Worm (Caenorhabditis elegans) whole organism, mixed stage, embryonic: ENCODE results near the gene gst-41.

Experiments used
- M03D4.4 ChIP-seq: sonication (generic microtip); optimal IDR thresholded peaks from 2 replicates; lab custom pipeline; 2017; ENCODE audit warnings: mild to moderate bottlenecking, missing genetic modification characterization, missing compliant biosample characterization
- bed-3 ChIP-seq: fragments of 200-800 bp; sonication (Bioruptor generic); optimal IDR thresholded peaks from 3 replicates; lab custom pipeline; 2018; ENCODE audit warnings: mild to moderate bottlenecking, missing genetic modification characterization, moderate library complexity, missing compliant biosample characterization
- blmp-1 ChIP-seq: fragments of 150-350 bp; optimal IDR thresholded peaks from 2 replicates; lab custom pipeline; 2014; ENCODE audit warnings: missing biosample characterization, missing genetic modification characterization
- ceh-39 ChIP-seq: fragments of 150-350 bp; optimal IDR thresholded peaks from 2 replicates; lab custom pipeline; 2014; ENCODE audit warnings: missing biosample characterization, missing genetic modification characterization
- ceh-43 ChIP-seq: fragments of 200-800 bp; sonication (Bioruptor generic); optimal IDR thresholded peaks from 2 replicates; lab custom pipeline; 2018; ENCODE audit warnings: mild to moderate bottlenecking, missing genetic modification characterization, moderate library complexity, missing compliant biosample characterization
- ces-1 ChIP-seq: fragments of 150-350 bp; optimal IDR thresholded peaks from 2 replicates; lab custom pipeline; 2014; ENCODE audit warnings: missing biosample characterization, missing genetic modification reagents, missing genetic modification characterization
- cnd-1 ChIP-seq: fragments of 200-800 bp; sonication (Bioruptor generic); optimal IDR thresholded peaks from 2 replicates; lab custom pipeline; 2018; ENCODE audit warnings: mild to moderate bottlenecking, missing genetic modification characterization, missing compliant biosample characterization
- elt-3 ChIP-seq: fragments of 150-350 bp; optimal IDR thresholded peaks from 2 replicates; lab custom pipeline; 2014; ENCODE audit warnings: missing biosample characterization, missing genetic modification characterization
- flh-1 ChIP-seq: fragments of 200-800 bp; sonication (Bioruptor generic); optimal IDR thresholded peaks from 2 replicates; lab custom pipeline; 2018; ENCODE audit warnings: mild to moderate bottlenecking, missing genetic modification characterization, moderate library complexity, missing compliant biosample characterization
- ham-2 ChIP-seq: fragments of 200-800 bp; sonication (Bioruptor generic); optimal IDR thresholded peaks from 2 replicates; lab custom pipeline; 2018; ENCODE audit warnings: mild to moderate bottlenecking, missing genetic modification characterization, missing compliant biosample characterization
- hlh-1 ChIP-seq: fragments of 150-350 bp; optimal IDR thresholded peaks from 2 replicates; lab custom pipeline; 2014; ENCODE audit warnings: missing biosample characterization, missing genetic modification reagents, missing genetic modification characterization
- lsy-2 ChIP-seq: fragments of 150-350 bp; optimal IDR thresholded peaks from 2 replicates; lab custom pipeline; 2014; ENCODE audit warnings: missing biosample characterization, missing genetic modification characterization
- mab-5 ChIP-seq: fragments of 150-350 bp; optimal IDR thresholded peaks from 2 replicates; lab custom pipeline; 2014; ENCODE audit warnings: missing biosample characterization, missing genetic modification characterization
- mls-2 ChIP-seq: sonication (generic microtip); optimal IDR thresholded peaks from 2 replicates; lab custom pipeline; 2016; ENCODE audit warnings: mild to moderate bottlenecking, missing genetic modification characterization, moderate library complexity, missing compliant biosample characterization
- nhr-12 ChIP-seq: fragments of 150-350 bp; optimal IDR thresholded peaks from 2 replicates; lab custom pipeline; 2014; ENCODE audit warnings: missing biosample characterization, missing genetic modification characterization
- nhr-237 ChIP-seq: fragments of 150-350 bp; optimal IDR thresholded peaks from 2 replicates; lab custom pipeline; 2014; ENCODE audit warnings: missing biosample characterization, missing genetic modification characterization
- nhr-76 ChIP-seq: sonication (generic microtip); optimal IDR thresholded peaks from 2 replicates; lab custom pipeline; 2017; ENCODE audit warnings: missing biosample characterization, missing genetic modification characterization
- pha-4 ChIP-seq: fragments of 150-350 bp; optimal IDR thresholded peaks from 2 replicates; lab custom pipeline; 2018; ENCODE audit warnings: missing biosample characterization, missing genetic modification reagents, missing genetic modification characterization
- sem-2 ChIP-seq: fragments of 200-800 bp; sonication (Bioruptor generic); optimal IDR thresholded peaks from 2 replicates; lab custom pipeline; 2018; ENCODE audit warnings: mild to moderate bottlenecking, missing genetic modification characterization, missing compliant biosample characterization
- snpc-4 ChIP-seq: fragments of 150-350 bp; optimal IDR thresholded peaks from 2 replicates; lab custom pipeline; 2014; ENCODE audit warnings: missing biosample characterization, missing genetic modification characterization
- sptf-1 ChIP-seq: sonication (generic microtip); optimal IDR thresholded peaks from 2 replicates; lab custom pipeline; 2017; ENCODE audit warnings: mild to moderate bottlenecking, missing genetic modification characterization, moderate library complexity, missing compliant biosample characterization
- unc-120 ChIP-seq: sonication (generic microtip); optimal IDR thresholded peaks from 2 replicates; lab custom pipeline; 2017; ENCODE audit warnings: missing genetic modification characterization, missing compliant biosample characterization; ENCODE audit not compliant: poor library complexity, severe bottlenecking
- unc-39 ChIP-seq: fragments of 150-350 bp; optimal IDR thresholded peaks from 2 replicates; lab custom pipeline; 2014; ENCODE audit warnings: missing biosample characterization, missing genetic modification characterization
- unc-62 ChIP-seq: fragments of 150-350 bp; optimal IDR thresholded peaks from 2 replicates; lab custom pipeline; 2014; ENCODE audit warnings: missing biosample characterization, missing genetic modification reagents, missing genetic modification characterization
- zip-8 ChIP-seq: fragments of 150-350 bp; optimal IDR thresholded peaks from 2 replicates; lab custom pipeline; 2014; ENCODE audit warnings: missing biosample characterization, missing genetic modification characterization
- ztf-11 ChIP-seq: fragments of 150-350 bp; optimal IDR thresholded peaks from 2 replicates; lab custom pipeline; 2014; ENCODE audit warnings: missing biosample characterization, missing genetic modification characterization

Gene gst-41

ce11 chrV:7409599-7409998, 10.5 kb upstream of the gst-41 start, which contains the start of gene R13D7.2:
Gene R13D7.2, plus strand, starts transcription at chrV:7409899.
- no peak for TF ChIP-seq elt-3 (tag; lab: Kevin White, UChicago)
- TF ChIP-seq M03D4.4 (tag; lab: Kevin White, UChicago) = no peak
- no peak for TF ChIP-seq nhr-237 (tag; lab: Kevin White, UChicago)
- no peak for TF ChIP-seq ztf-11 (tag; lab: Kevin White, UChicago)
- no peak for TF ChIP-seq unc-120 (tag; lab: Kevin White, UChicago)
- TF ChIP-seq flh-1 (GFP tag; lab: Kevin White, UChicago) = no peak
- TF ChIP-seq mls-2 (tag; lab: Kevin White, UChicago) = no peak
- TF ChIP-seq nhr-12 (tag; lab: Kevin White, UChicago) = no peak
- no peak for TF ChIP-seq mab-5 (tag; lab: Kevin White, UChicago)
- no peak for TF ChIP-seq lsy-2 (tag; lab: Kevin White, UChicago)
- TF ChIP-seq ham-2 (GFP tag; lab: Kevin White, UChicago) = no peak
- TF ChIP-seq, all 35 proteins: peak for 0

ce11 chrV:7408520-7408919, 9.4 kb upstream of the gst-41 start, which contains the start of gene srt-6:
Gene srt-6, minus strand, starts transcription at chrV:7408814.
- no peak for TF ChIP-seq hlh-1 (tag; lab: Kevin White, UChicago)
- peak; percentile 91 for TF ChIP-seq zip-8 (tag; lab: Kevin White, UChicago)

- no peak for TF ChIP-seq unc-39
- no peak for TF ChIP-seq flh-1 (GFP tag; lab: Kevin White, UChicago)
- TF ChIP-seq elt-3 (tag; lab: Kevin White, UChicago) = no peak
- no peak for TF ChIP-seq ceh-43 (GFP tag; lab: Kevin White, UChicago)
- TF ChIP-seq blmp-1 = no peak
- TF ChIP-seq M03D4.4 (tag; lab: Kevin White, UChicago) = no peak
- TF ChIP-seq pha-4 (tag; lab: Kevin White, UChicago) = no peak
- no peak for TF ChIP-seq mls-2 (tag; lab: Kevin White, UChicago)
- TF ChIP-seq sem-2 (GFP tag; lab: Kevin White, UChicago) = no peak
- TF ChIP-seq snpc-4 (tag; lab: Kevin White, UChicago) = no peak
- no peak for TF ChIP-seq cnd-1 (tag; lab: Kevin White, UChicago)
- no peak for TF ChIP-seq ceh-39
- no peak for TF ChIP-seq nhr-76 (tag; lab: Kevin White, UChicago)
- no peak for TF ChIP-seq lsy-2 (tag; lab: Kevin White, UChicago)
Measured at ce11 chrV:7403501-7403900, 4.4 kb upstream of the gst-41 start.

ce11 chrV:7402355-7402754, 3.3 kb upstream of the gst-41 start, which contains the start of gene srj-13:
Gene srj-13, plus strand, starts transcription at chrV:7402655.
- TF ChIP-seq M03D4.4 (tag; lab: Kevin White, UChicago) = no peak
- TF ChIP-seq, all 35 proteins: peak for 0

ce11 chrV:7400588-7400987, 1.5 kb upstream of the gst-41 start, which contains the start of gene srx-60:
Gene srx-60, plus strand, starts transcription at chrV:7400888.
- TF ChIP-seq mab-5 (tag; lab: Kevin White, UChicago) (no peak), nhr-237 (tag; lab: Kevin White, UChicago) (no peak), unc-62 (GFP tag; lab: Kevin White, UChicago) (no peak)

ce11 chrV:7400095-7400494, 993 bp upstream of the gst-41 start, which contains the start of gene cnc-9:
Gene cnc-9, minus strand, starts transcription at chrV:7400195.
- TF ChIP-seq ceh-39 (no peak), bed-3 (GFP tag; lab: Kevin White, UChicago) (no peak), ces-1 (GFP tag; lab: Kevin White, UChicago) (no peak), lsy-2 (tag; lab: Kevin White, UChicago) (no peak), elt-3 (tag; lab: Kevin White, UChicago) (no peak)

ce11 chrV:7395359-7395758, 3.7 kb downstream of the gst-41 start, which contains the start of gene srx-9:
Gene srx-9, minus strand, starts transcription at chrV:7395459.
- TF ChIP-seq ceh-39 = no peak
- no peak for TF ChIP-seq sem-2 (GFP tag; lab: Kevin White, UChicago)
- TF ChIP-seq sptf-1 = no peak
- TF ChIP-seq zip-8 (tag; lab: Kevin White, UChicago) = peak; percentile 33
- no peak for TF ChIP-seq unc-62 (GFP tag; lab: Kevin White, UChicago)
